Worm (Caenorhabditis elegans): ENCODE measurements around the gene skr-7.

skr-7 gene

ce11 chrV:4400118-4400517 is 22.1 kb upstream of the skr-7 start, which contains the start of gene F13A2.4:
Gene F13A2.4, minus strand, starts transcription at chrV:4400218.
- no peak for TF ChIP-seq W03F9.2 (tag; optimal IDR thresholded peaks at IDR 0.05)
- no peak for TF ChIP-seq dao-5 (tag; optimal IDR thresholded peaks at IDR 0.05)
- TF ChIP-seq him-1 (tag; optimal IDR thresholded peaks at IDR 0.05), result no peak

ce11 chrV:4401865-4402264 is 20.4 kb upstream of the skr-7 start, which contains the start of gene F13A2.5:
Gene F13A2.5, minus strand, starts transcription at chrV:4401965.
- TF ChIP-seq him-1 (tag; optimal IDR thresholded peaks at IDR 0.05), result no peak
- no peak for TF ChIP-seq W03F9.2 (tag; optimal IDR thresholded peaks at IDR 0.05)
- TF ChIP-seq dao-5 (tag; optimal IDR thresholded peaks at IDR 0.05), result no peak

- TF ChIP-seq dao-5 (tag; optimal IDR thresholded peaks at IDR 0.05) (no peak), W03F9.2 (tag; optimal IDR thresholded peaks at IDR 0.05) (no peak)
Observed at ce11 chrV:4407519-4407918, 14.7 kb upstream of the skr-7 start, which contains the start of gene nhr-118. Gene nhr-118, plus strand, starts transcription at chrV:4407819.

- TF ChIP-seq dao-5 (tag; optimal IDR thresholded peaks at IDR 0.05), result no peak
- TF ChIP-seq W03F9.2 (tag; optimal IDR thresholded peaks at IDR 0.05), result no peak
- TF ChIP-seq him-1 (tag; optimal IDR thresholded peaks at IDR 0.05), result no peak
Observed at ce11 chrV:4410643-4411042, 11.6 kb upstream of the skr-7 start, which contains the start of gene Y47D7A.3. Gene Y47D7A.3, plus strand, starts transcription at chrV:4410943.

ce11 chrV:4411714-4412113 is 10.5 kb upstream of the skr-7 start, which contains the start of gene Y47D7A.17:
Gene Y47D7A.17, minus strand, starts transcription at chrV:4411814.
- TF ChIP-seq W03F9.2 (tag; optimal IDR thresholded peaks at IDR 0.05) (no peak), him-1 (tag; optimal IDR thresholded peaks at IDR 0.05) (no peak), dao-5 (tag; optimal IDR thresholded peaks at IDR 0.05) (no peak)

ce11 chrV:4414613-4415071 is 7.6 kb upstream of the skr-7 start, which contains the start of gene grl-5:
Gene grl-5, minus strand, starts transcription at chrV:4414663.
- TF ChIP-seq dao-5 (tag; optimal IDR thresholded peaks at IDR 0.05) (no peak), W03F9.2 (tag; optimal IDR thresholded peaks at IDR 0.05) (no peak), him-1 (tag; optimal IDR thresholded peaks at IDR 0.05) (no peak)

- TF ChIP-seq W03F9.2 (tag; optimal IDR thresholded peaks at IDR 0.05), result no peak
- no peak for TF ChIP-seq dao-5 (tag; optimal IDR thresholded peaks at IDR 0.05)
- no peak for TF ChIP-seq him-1 (tag; optimal IDR thresholded peaks at IDR 0.05)
Observed at ce11 chrV:4416710-4417109, 5.5 kb upstream of the skr-7 start, which contains the start of gene Y47D7A.18. Gene Y47D7A.18, minus strand, starts transcription at chrV:4416810.

ce11 chrV:4418116-4418515 is 4.1 kb upstream of the skr-7 start, which contains the start of gene Y47D7A.6:
Gene Y47D7A.6, minus strand, starts transcription at chrV:4418216.
- TF ChIP-seq W03F9.2 (tag; optimal IDR thresholded peaks at IDR 0.05) (no peak), him-1 (tag; optimal IDR thresholded peaks at IDR 0.05) (no peak), dao-5 (tag; optimal IDR thresholded peaks at IDR 0.05) (no peak)

- TF ChIP-seq W03F9.2 (tag; optimal IDR thresholded peaks at IDR 0.05), result no peak
- no peak for TF ChIP-seq him-1 (tag; optimal IDR thresholded peaks at IDR 0.05)
- no peak for TF ChIP-seq dao-5 (tag; optimal IDR thresholded peaks at IDR 0.05)
Observed at ce11 chrV:4419767-4420322, 2.4 kb upstream of the skr-7 start, which contains the start of the genes Y47D7A.7 and Y47D7A.2. Gene Y47D7A.7, minus strand, starts transcription at chrV:4419867. Gene Y47D7A.2, plus strand, starts transcription at chrV:4420272.

- TF ChIP-seq him-1 (tag; optimal IDR thresholded peaks at IDR 0.05), result no peak
- TF ChIP-seq W03F9.2 (tag; optimal IDR thresholded peaks at IDR 0.05), result no peak
- TF ChIP-seq dao-5 (tag; optimal IDR thresholded peaks at IDR 0.05), result no peak
Observed at ce11 chrV:4421475-4421874, 752 bp upstream of the skr-7 start, which contains the start of gene skr-14. Gene skr-14, minus strand, starts transcription at chrV:4421575.

ce11 chrV:4423087-4423486 is 860 bp downstream of the skr-7 start:
- no peak for TF ChIP-seq W03F9.2 (tag; optimal IDR thresholded peaks at IDR 0.05)
- TF ChIP-seq him-1 (tag; optimal IDR thresholded peaks at IDR 0.05), result no peak
- no peak for TF ChIP-seq dao-5 (tag; optimal IDR thresholded peaks at IDR 0.05)

ce11 chrV:4423860-4424401 is 1.7 kb downstream of the skr-7 start, which contains the start of the genes Y47D7A.9 and Y47D7A.19:
Gene Y47D7A.9, minus strand, starts transcription at chrV:4423960.
Gene Y47D7A.19, plus strand, starts transcription at chrV:4424351.
- TF ChIP-seq W03F9.2 (tag; optimal IDR thresholded peaks at IDR 0.05), result no peak
- no peak for TF ChIP-seq him-1 (tag; optimal IDR thresholded peaks at IDR 0.05)
- no peak for TF ChIP-seq dao-5 (tag; optimal IDR thresholded peaks at IDR 0.05)

- no peak for TF ChIP-seq W03F9.2 (tag; optimal IDR thresholded peaks at IDR 0.05)
- no peak for TF ChIP-seq dao-5 (tag; optimal IDR thresholded peaks at IDR 0.05)
- TF ChIP-seq him-1 (tag; optimal IDR thresholded peaks at IDR 0.05), result no peak
Observed at ce11 chrV:4428202-4428601, 6.0 kb downstream of the skr-7 start, which contains the start of gene Y47D7A.11. Gene Y47D7A.11, minus strand, starts transcription at chrV:4428302.

ce11 chrV:4429576-4429975 is 7.3 kb downstream of the skr-7 start, which contains the start of gene Y47D7A.12:
Gene Y47D7A.12, minus strand, starts transcription at chrV:4429676.
- TF ChIP-seq dao-5 (tag; optimal IDR thresholded peaks at IDR 0.05) (no peak), him-1 (tag; optimal IDR thresholded peaks at IDR 0.05) (no peak), W03F9.2 (tag; optimal IDR thresholded peaks at IDR 0.05) (no peak)

Measured in whole organism, L4/young adult.